Worm (Caenorhabditis elegans) whole organism, mixed stage, embryonic: ENCODE data around the gene Y48B6A.13.

Experiments used
- bed-3 ChIP-seq: fragments of 200-800 bp; sonication (Bioruptor generic); optimal IDR thresholded peaks from 3 replicates; lab custom pipeline; 2018; ENCODE audit warnings: mild to moderate bottlenecking, missing genetic modification characterization, moderate library complexity, missing compliant biosample characterization
- blmp-1 ChIP-seq: fragments of 150-350 bp; optimal IDR thresholded peaks from 2 replicates; lab custom pipeline; 2014; ENCODE audit warnings: missing biosample characterization, missing genetic modification characterization
- ceh-39 ChIP-seq: fragments of 150-350 bp; optimal IDR thresholded peaks from 2 replicates; lab custom pipeline; 2014; ENCODE audit warnings: missing biosample characterization, missing genetic modification characterization
- ceh-43 ChIP-seq: fragments of 200-800 bp; sonication (Bioruptor generic); optimal IDR thresholded peaks from 2 replicates; lab custom pipeline; 2018; ENCODE audit warnings: mild to moderate bottlenecking, missing genetic modification characterization, moderate library complexity, missing compliant biosample characterization
- ceh-83 ChIP-seq: fragments of 200-800 bp; sonication (Bioruptor generic); optimal IDR thresholded peaks from 2 replicates; lab custom pipeline; 2018; ENCODE audit warnings: mild to moderate bottlenecking, missing genetic modification characterization, missing compliant biosample characterization
- ces-1 ChIP-seq: fragments of 150-350 bp; optimal IDR thresholded peaks from 2 replicates; lab custom pipeline; 2014; ENCODE audit warnings: missing biosample characterization, missing genetic modification reagents, missing genetic modification characterization
- cnd-1 ChIP-seq: fragments of 200-800 bp; sonication (Bioruptor generic); optimal IDR thresholded peaks from 2 replicates; lab custom pipeline; 2018; ENCODE audit warnings: mild to moderate bottlenecking, missing genetic modification characterization, missing compliant biosample characterization
- elt-1 ChIP-seq: sonication (generic microtip); optimal IDR thresholded peaks from 2 replicates; lab custom pipeline; 2017; ENCODE audit warnings: missing genetic modification characterization, mild to moderate bottlenecking, missing compliant biosample characterization, antibody characterized with exemption, moderate library complexity, borderline replicate concordance; ENCODE audit not compliant: insufficient read depth
- elt-3 ChIP-seq: fragments of 150-350 bp; optimal IDR thresholded peaks from 2 replicates; lab custom pipeline; 2014; ENCODE audit warnings: missing biosample characterization, missing genetic modification characterization
- flh-1 ChIP-seq: fragments of 200-800 bp; sonication (Bioruptor generic); optimal IDR thresholded peaks from 2 replicates; lab custom pipeline; 2018; ENCODE audit warnings: mild to moderate bottlenecking, missing genetic modification characterization, moderate library complexity, missing compliant biosample characterization
- hlh-1 ChIP-seq: fragments of 150-350 bp; optimal IDR thresholded peaks from 2 replicates; lab custom pipeline; 2014; ENCODE audit warnings: missing biosample characterization, missing genetic modification reagents, missing genetic modification characterization
- lin-13 ChIP-seq: fragments of 150-350 bp; optimal IDR thresholded peaks from 2 replicates; lab custom pipeline; 2014; ENCODE audit warnings: missing biosample characterization, missing genetic modification characterization
- lin-32 ChIP-seq: fragments of 200-800 bp; sonication (Bioruptor generic); optimal IDR thresholded peaks from 2 replicates; lab custom pipeline; 2018; ENCODE audit warnings: mild to moderate bottlenecking, missing genetic modification characterization, missing compliant biosample characterization
- lsy-2 ChIP-seq: fragments of 150-350 bp; optimal IDR thresholded peaks from 2 replicates; lab custom pipeline; 2014; ENCODE audit warnings: missing biosample characterization, missing genetic modification characterization
- mab-5 ChIP-seq: fragments of 150-350 bp; optimal IDR thresholded peaks from 2 replicates; lab custom pipeline; 2014; ENCODE audit warnings: missing biosample characterization, missing genetic modification characterization
- mep-1 ChIP-seq: fragments of 150-350 bp; optimal IDR thresholded peaks from 2 replicates; lab custom pipeline; 2017; ENCODE audit warnings: missing biosample characterization, missing genetic modification reagents, missing genetic modification characterization, inconsistent platforms
- mls-2 ChIP-seq: sonication (generic microtip); optimal IDR thresholded peaks from 2 replicates; lab custom pipeline; 2016; ENCODE audit warnings: mild to moderate bottlenecking, missing genetic modification characterization, moderate library complexity, missing compliant biosample characterization
- nhr-12 ChIP-seq: fragments of 150-350 bp; optimal IDR thresholded peaks from 2 replicates; lab custom pipeline; 2014; ENCODE audit warnings: missing biosample characterization, missing genetic modification characterization
- nhr-2 ChIP-seq: fragments of 150-350 bp; optimal IDR thresholded peaks from 2 replicates; lab custom pipeline; 2014; ENCODE audit warnings: missing biosample characterization, missing genetic modification characterization
- nhr-237 ChIP-seq: fragments of 150-350 bp; optimal IDR thresholded peaks from 2 replicates; lab custom pipeline; 2014; ENCODE audit warnings: missing biosample characterization, missing genetic modification characterization
- nhr-28 ChIP-seq: fragments of 150-350 bp; optimal IDR thresholded peaks from 2 replicates; lab custom pipeline; 2014; ENCODE audit warnings: missing biosample characterization, missing genetic modification characterization
- nhr-76 ChIP-seq: sonication (generic microtip); optimal IDR thresholded peaks from 2 replicates; lab custom pipeline; 2017; ENCODE audit warnings: missing biosample characterization, missing genetic modification characterization
- pha-4 ChIP-seq: fragments of 150-350 bp; optimal IDR thresholded peaks from 2 replicates; lab custom pipeline; 2018; ENCODE audit warnings: missing biosample characterization, missing genetic modification reagents, missing genetic modification characterization
- snpc-4 ChIP-seq: fragments of 150-350 bp; optimal IDR thresholded peaks from 2 replicates; lab custom pipeline; 2014; ENCODE audit warnings: missing biosample characterization, missing genetic modification characterization
- sptf-1 ChIP-seq: sonication (generic microtip); optimal IDR thresholded peaks from 2 replicates; lab custom pipeline; 2017; ENCODE audit warnings: mild to moderate bottlenecking, missing genetic modification characterization, moderate library complexity, missing compliant biosample characterization
- tbx-8 ChIP-seq: fragments of 200-800 bp; sonication (Bioruptor generic); optimal IDR thresholded peaks from 2 replicates; lab custom pipeline; 2018; ENCODE audit warnings: mild to moderate bottlenecking, missing genetic modification characterization, moderate library complexity, missing compliant biosample characterization
- unc-120 ChIP-seq: sonication (generic microtip); optimal IDR thresholded peaks from 2 replicates; lab custom pipeline; 2017; ENCODE audit warnings: missing genetic modification characterization, missing compliant biosample characterization; ENCODE audit not compliant: poor library complexity, severe bottlenecking
- unc-39 ChIP-seq: fragments of 150-350 bp; optimal IDR thresholded peaks from 2 replicates; lab custom pipeline; 2014; ENCODE audit warnings: missing biosample characterization, missing genetic modification characterization
- unc-62 ChIP-seq: fragments of 150-350 bp; optimal IDR thresholded peaks from 2 replicates; lab custom pipeline; 2014; ENCODE audit warnings: missing biosample characterization, missing genetic modification reagents, missing genetic modification characterization
- zip-8 ChIP-seq: fragments of 150-350 bp; optimal IDR thresholded peaks from 2 replicates; lab custom pipeline; 2014; ENCODE audit warnings: missing biosample characterization, missing genetic modification characterization

The Y48B6A.13 gene

DNA sequence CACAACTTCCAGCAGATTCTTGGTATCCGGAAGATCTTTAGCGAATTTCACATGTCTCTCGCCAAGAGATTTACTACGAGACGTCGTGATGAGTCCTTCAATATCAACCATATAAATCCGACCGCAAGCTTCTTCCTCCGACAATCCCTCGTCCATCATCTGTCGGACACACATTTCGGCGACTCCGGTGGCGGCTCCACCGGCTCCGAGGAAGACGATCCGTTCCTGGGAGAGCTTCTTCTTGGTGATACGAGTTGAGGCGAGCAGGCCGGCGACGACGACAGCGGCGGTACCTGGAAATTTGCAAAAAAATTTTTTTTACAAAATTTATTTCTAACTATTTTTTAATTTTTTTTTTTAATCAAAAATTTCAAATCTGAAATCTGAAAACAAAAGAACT lies 4.0 kb upstream of the Y48B6A.13 start:
- TF ChIP-seq lsy-2 (no peak), nhr-2 (tag; lab: Kevin White, UChicago) (no peak), unc-120 (tag; lab: Kevin White, UChicago) (no peak), lin-13 (tag; lab: Kevin White, UChicago) (no peak), hlh-1 (tag; lab: Kevin White, UChicago) (no peak)

DNA sequence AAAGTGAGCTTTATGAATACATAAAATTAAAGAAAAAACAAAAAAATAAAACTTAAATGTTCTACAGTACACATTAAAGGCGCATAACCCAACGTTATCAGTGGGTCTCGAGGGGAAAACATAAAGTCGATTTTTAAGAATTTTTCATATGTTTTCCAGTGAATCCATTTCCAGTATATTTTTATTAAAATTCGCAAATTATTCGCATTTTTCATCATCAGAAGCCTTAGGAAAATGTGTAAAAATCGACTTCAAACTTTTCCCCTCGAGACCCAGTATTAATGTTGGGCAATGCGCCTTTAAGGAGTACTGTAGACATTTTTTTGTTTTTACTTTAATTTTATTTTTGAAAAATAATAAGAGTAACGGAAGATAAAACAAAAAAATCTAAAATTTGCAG lies 7.9 kb downstream of the Y48B6A.13 start:
- TF ChIP-seq blmp-1 (tag; lab: Kevin White, UChicago) = no peak

DNA sequence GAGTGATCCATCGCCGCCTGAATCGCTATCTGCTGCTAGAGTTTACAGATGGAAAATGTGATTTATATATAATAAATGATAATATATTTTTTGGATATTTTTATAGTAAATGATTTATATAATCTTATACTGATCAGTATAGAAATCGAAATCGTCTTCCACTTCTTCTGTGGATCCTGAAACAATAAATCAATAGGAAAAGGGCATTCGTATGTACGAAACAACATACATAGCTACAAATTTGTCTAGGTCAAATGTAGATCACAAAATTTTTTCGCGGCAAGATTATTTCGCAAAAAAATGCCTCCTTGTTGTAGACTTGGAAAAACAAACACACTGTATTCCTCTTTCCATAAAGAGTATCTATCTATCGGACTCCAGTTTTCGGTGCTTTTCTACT lies 12.0 kb downstream of the Y48B6A.13 start, which contains the start of gene Y48B6A.10:
TSS of gene Y48B6A.10 (plus strand) at position 301 of the 400 bp plus-strand sequence.
- TF ChIP-seq unc-39 = no peak
- TF ChIP-seq tbx-8 (GFP tag; lab: Kevin White, UChicago) = no peak
- TF ChIP-seq mep-1 (tag; lab: Kevin White, UChicago) = no peak
- TF ChIP-seq flh-1 (GFP tag; lab: Kevin White, UChicago) = no peak
- no peak for TF ChIP-seq zip-8 (tag; lab: Kevin White, UChicago)

DNA sequence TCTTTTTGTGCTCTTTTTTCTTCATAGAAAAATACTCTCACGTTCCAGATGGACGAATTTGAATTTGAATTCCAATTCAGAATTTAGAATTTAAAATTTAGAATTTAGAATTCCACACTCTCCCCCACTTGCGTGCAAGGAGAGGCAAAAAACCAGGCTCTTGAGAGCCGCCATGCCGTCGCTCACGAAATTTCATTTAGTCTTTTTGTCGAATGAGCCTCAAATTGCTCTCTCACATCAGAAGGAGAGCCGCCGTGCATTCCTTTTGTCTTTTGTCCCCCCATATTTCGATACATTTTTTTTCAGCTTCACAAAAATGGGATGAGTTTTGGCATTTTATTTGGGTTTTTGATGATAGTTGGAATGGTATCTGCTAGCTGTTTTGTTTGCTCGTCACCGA lies 15.0 kb downstream of the Y48B6A.13 start, which contains the start of gene hot-7:
TSS of gene hot-7 (plus strand) at position 301 of the 400 bp plus-strand sequence.
- TF ChIP-seq cnd-1 (tag; lab: Kevin White, UChicago) (no peak), ces-1 (GFP tag; lab: Kevin White, UChicago) (peak; percentile 11), mep-1 (tag; lab: Kevin White, UChicago) (no peak), blmp-1 (tag; lab: Kevin White, UChicago) (no peak), zip-8 (tag; lab: Kevin White, UChicago) (no peak), unc-120 (tag; lab: Kevin White, UChicago) (no peak), nhr-28 (tag; lab: Kevin White, UChicago) (no peak)
- TF ChIP-seq, all 35 proteins: peak for 1

DNA sequence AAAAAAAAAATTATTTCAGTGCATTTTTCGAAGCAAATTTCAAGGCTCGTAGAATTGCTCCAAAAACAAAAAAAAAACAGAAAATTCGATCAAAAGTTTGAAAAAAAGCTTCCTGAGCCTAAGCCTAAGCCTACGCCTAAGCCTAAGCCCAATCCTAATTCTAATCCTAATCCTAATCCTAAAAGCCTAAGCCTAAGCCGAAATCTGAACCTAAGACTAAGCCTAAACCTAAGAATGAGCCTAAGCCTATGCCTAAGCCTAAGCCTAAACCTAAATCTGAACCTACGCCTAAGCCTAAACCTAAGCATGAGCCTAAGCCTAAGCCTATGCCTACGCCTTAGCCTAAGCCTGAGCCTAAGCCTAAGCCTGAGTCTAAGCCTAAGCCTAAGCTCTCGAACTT lies 19.9 kb downstream of the Y48B6A.13 start:
- TF ChIP-seq mls-2 (tag; lab: Kevin White, UChicago) = no peak
- no peak for TF ChIP-seq tbx-8 (GFP tag; lab: Kevin White, UChicago)
- TF ChIP-seq blmp-1 (tag; lab: Kevin White, UChicago) = no peak
- TF ChIP-seq ceh-39 = no peak
- no peak for TF ChIP-seq nhr-76 (tag; lab: Kevin White, UChicago)
- TF ChIP-seq unc-120 (tag; lab: Kevin White, UChicago) = no peak
- TF ChIP-seq nhr-28 (tag; lab: Kevin White, UChicago) = no peak
- TF ChIP-seq mab-5 = no peak
- no peak for TF ChIP-seq lin-32 (GFP tag; lab: Kevin White, UChicago)
- no peak for TF ChIP-seq lin-13 (tag; lab: Kevin White, UChicago)
- no peak for TF ChIP-seq bed-3 (GFP tag; lab: Kevin White, UChicago)
- no peak for TF ChIP-seq zip-8 (tag; lab: Kevin White, UChicago)
- TF ChIP-seq flh-1 (GFP tag; lab: Kevin White, UChicago) = no peak
- no peak for TF ChIP-seq hlh-1 (tag; lab: Kevin White, UChicago)
- no peak for TF ChIP-seq nhr-237 (tag; lab: Kevin White, UChicago)
- TF ChIP-seq elt-1 (tag; lab: Kevin White, UChicago) = no peak
- no peak for TF ChIP-seq unc-62 (GFP tag; lab: Kevin White, UChicago)
- no peak for TF ChIP-seq pha-4 (tag; lab: Kevin White, UChicago)
- TF ChIP-seq nhr-12 (tag; lab: Kevin White, UChicago) = no peak
- TF ChIP-seq lsy-2 = no peak

DNA sequence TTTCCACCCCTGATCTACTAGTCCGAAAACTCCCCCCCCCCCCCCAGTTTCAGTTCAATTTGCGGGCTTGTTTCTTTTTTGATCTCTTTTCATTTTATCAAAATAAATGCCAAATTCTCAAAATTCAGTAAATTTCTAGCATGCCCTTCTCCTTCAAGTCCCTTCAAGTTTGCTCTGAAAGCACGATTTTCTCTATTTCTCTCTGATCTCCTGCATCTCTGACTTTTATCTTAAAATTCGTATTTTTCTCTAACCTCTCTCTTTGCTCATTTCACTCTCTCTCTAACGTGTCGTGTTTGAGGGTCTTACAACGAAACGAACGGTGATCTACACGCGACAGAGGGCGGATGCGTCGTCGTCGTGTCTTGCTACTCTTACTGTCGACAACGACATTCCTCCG lies 20.7 kb downstream of the Y48B6A.13 start, which contains the start of gene ace-3:
TSS of gene ace-3 (plus strand) at position 301 of the 400 bp plus-strand sequence.
- TF ChIP-seq flh-1 (GFP tag; lab: Kevin White, UChicago) (no peak), ceh-83 (GFP tag; lab: Kevin White, UChicago) (no peak), hlh-1 (tag; lab: Kevin White, UChicago) (no peak), snpc-4 (tag; lab: Kevin White, UChicago) (no peak), unc-39 (no peak), sptf-1 (no peak), lin-13 (tag; lab: Kevin White, UChicago) (no peak), ceh-43 (GFP tag; lab: Kevin White, UChicago) (no peak), nhr-2 (tag; lab: Kevin White, UChicago) (no peak), lin-32 (GFP tag; lab: Kevin White, UChicago) (no peak), elt-3 (no peak), nhr-28 (tag; lab: Kevin White, UChicago) (no peak), nhr-76 (tag; lab: Kevin White, UChicago) (no peak)
